Fruit fly (Drosophila melanogaster): ENCODE results near the gene CG43707.

dm6 chr2L:3772599-3772936 lies 15.5 kb downstream of the CG43707 start:
- TF ChIP-seq CTCF (optimal IDR thresholded peaks at IDR 0.05) (no peak), CG8478 (optimal IDR thresholded peaks at IDR 0.05) (no peak)
